Worm (Caenorhabditis elegans): ENCODE data around the gene Y37E11B.1.

- TF ChIP-seq dao-5 (tag; optimal IDR thresholded peaks at IDR 0.05) = no peak
- TF ChIP-seq him-1 (tag; optimal IDR thresholded peaks at IDR 0.05) = no peak
These were observed 39.5 kb upstream of the Y37E11B.1 start, which contains the start of gene B0212.3 for ce11 chrIV:3539872-3540271.

All from whole organism, L4/young adult.